Fruit fly (Drosophila melanogaster): ENCODE measurements around the gene wol.

wol gene

DNA sequence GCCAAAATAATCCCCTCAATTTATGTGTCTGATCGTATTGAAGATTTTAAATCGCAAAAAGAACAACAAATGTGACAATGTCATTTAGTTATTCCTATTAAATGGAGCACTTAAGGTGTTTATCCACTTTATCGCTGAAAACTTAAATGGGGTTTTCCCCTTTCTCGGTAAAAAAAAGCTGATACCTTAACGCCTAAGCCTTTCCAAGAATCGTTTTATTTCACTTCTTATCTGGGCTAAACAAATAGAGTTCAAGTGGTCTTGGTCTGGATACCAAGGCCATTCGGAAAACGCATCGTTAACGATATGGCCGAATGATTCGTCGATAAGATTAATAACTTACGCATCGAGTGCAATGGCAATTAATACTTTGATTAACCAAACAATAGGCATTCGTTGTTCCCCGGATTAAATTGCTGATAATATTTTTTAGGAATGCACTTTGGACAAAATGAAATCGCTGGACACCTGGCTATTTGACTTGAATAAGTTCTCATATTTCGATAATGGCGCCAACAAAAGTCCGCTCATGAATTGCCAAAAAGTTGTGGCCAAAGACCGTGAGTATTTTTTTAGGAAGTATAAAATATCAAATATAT is 37.1 kb upstream of the wol start:
- TF ChIP-seq eg (GFP tag; IDR thresholded peaks at IDR 0.05) = no peak
- no peak for TF ChIP-seq CG10631 (GFP tag; optimal IDR thresholded peaks at IDR 0.05)
- no peak for TF ChIP-seq Sox15 (GFP tag; optimal IDR thresholded peaks at IDR 0.05)
- no peak for TF ChIP-seq Eip75B (GFP tag; optimal IDR thresholded peaks at IDR 0.05)
- no peak for TF ChIP-seq dsx (GFP tag; optimal IDR thresholded peaks at IDR 0.05; ENCODE audit: poor library complexity, severe bottlenecking)
- no peak for TF ChIP-seq CG3919 (GFP tag; optimal IDR thresholded peaks at IDR 0.05)
- TF ChIP-seq CG32006 (GFP tag; optimal IDR thresholded peaks at IDR 0.05) = no peak
- TF ChIP-seq lz (GFP tag; optimal IDR thresholded peaks at IDR 0.05) = no peak
- no peak for TF ChIP-seq Hr39 (GFP tag; optimal IDR thresholded peaks at IDR 0.05)
- TF ChIP-seq salr (GFP tag; optimal IDR thresholded peaks at IDR 0.05) = no peak

dm6 chr2L:8338039-8338438 is 35.3 kb upstream of the wol start, which contains the start of gene witty:
TSS of gene witty (plus strand) at chr2L:8338287.
- TF ChIP-seq dsx (GFP tag; optimal IDR thresholded peaks at IDR 0.05; ENCODE audit: poor library complexity, severe bottlenecking) (no peak), CG11294 (GFP tag; IDR thresholded peaks at IDR 0.05) (no peak), Met (GFP tag; optimal IDR thresholded peaks at IDR 0.05) (no peak), eg (GFP tag; IDR thresholded peaks at IDR 0.05) (no peak), CG31627 (GFP tag; optimal IDR thresholded peaks at IDR 0.05) (no peak), topi (GFP tag; optimal IDR thresholded peaks at IDR 0.05) (no peak), CG10631 (GFP tag; optimal IDR thresholded peaks at IDR 0.05) (no peak), CG11902 (GFP tag; optimal IDR thresholded peaks at IDR 0.05) (no peak), pdm3 (GFP tag; optimal IDR thresholded peaks at IDR 0.05) (no peak), CG9139 (GFP tag; optimal IDR thresholded peaks at IDR 0.05) (no peak), Hr39 (GFP tag; optimal IDR thresholded peaks at IDR 0.05) (no peak), CG34406 (GFP tag; optimal IDR thresholded peaks at IDR 0.05) (no peak), Blimp-1 (GFP tag; optimal IDR thresholded peaks at IDR 0.05) (no peak), esn (GFP tag; optimal IDR thresholded peaks at IDR 0.05) (no peak), CG1621 (tag; optimal IDR thresholded peaks at IDR 0.05) (no peak), Lpt (GFP tag; optimal IDR thresholded peaks at IDR 0.05) (no peak), ss (GFP tag; optimal IDR thresholded peaks at IDR 0.05) (no peak)

dm6 chr2L:8334705-8335104 is 31.9 kb upstream of the wol start:
- no peak for TF ChIP-seq Lpt (GFP tag; optimal IDR thresholded peaks at IDR 0.05)
- no peak for TF ChIP-seq CG6276 (GFP tag; optimal IDR thresholded peaks at IDR 0.05)
- TF ChIP-seq CG11294 (GFP tag; IDR thresholded peaks at IDR 0.05) = no peak
- TF ChIP-seq CG3919 (GFP tag; optimal IDR thresholded peaks at IDR 0.05) = peak; percentile 6
- no peak for TF ChIP-seq CG11762 (GFP tag; optimal IDR thresholded peaks at IDR 0.05; ENCODE audit: insufficient read depth)
- no peak for TF ChIP-seq Hr38 (GFP tag; optimal IDR thresholded peaks at IDR 0.05)
- peak; percentile 73 for TF ChIP-seq Eip78C (GFP tag)
- TF ChIP-seq Eip93F (GFP tag; optimal IDR thresholded peaks at IDR 0.05) = no peak
- TF ChIP-seq Sox15 (GFP tag; optimal IDR thresholded peaks at IDR 0.05) = no peak
- TF ChIP-seq Sox102F (GFP tag; optimal IDR thresholded peaks at IDR 0.05) = no peak
- no peak for TF ChIP-seq CG7368 (GFP tag; optimal IDR thresholded peaks at IDR 0.05)
- TF ChIP-seq Hr4 (GFP tag; optimal IDR thresholded peaks at IDR 0.05) = no peak
- no peak for TF ChIP-seq spab (GFP tag; optimal IDR thresholded peaks at IDR 0.05)
- TF ChIP-seq Gug (GFP tag; IDR thresholded peaks at IDR 0.05) = no peak
- peak; percentile 7 for TF ChIP-seq achi (GFP tag; optimal IDR thresholded peaks at IDR 0.05)
- TF ChIP-seq pdm3 (GFP tag; optimal IDR thresholded peaks at IDR 0.05) = no peak
- TF ChIP-seq esn (GFP tag; optimal IDR thresholded peaks at IDR 0.05) = no peak
- no peak for TF ChIP-seq CG9139 (GFP tag; optimal IDR thresholded peaks at IDR 0.05)
- peak; percentile 15 for TF ChIP-seq OdsH (GFP tag; optimal IDR thresholded peaks at IDR 0.05)
- TF ChIP-seq acj6 (GFP tag; optimal IDR thresholded peaks at IDR 0.05) = no peak
- no peak for TF ChIP-seq dsx (GFP tag; optimal IDR thresholded peaks at IDR 0.05; ENCODE audit: poor library complexity, severe bottlenecking)
- TF ChIP-seq Eip75B (GFP tag; optimal IDR thresholded peaks at IDR 0.05) = no peak
- no peak for TF ChIP-seq lz (GFP tag; optimal IDR thresholded peaks at IDR 0.05)
- TF ChIP-seq CG3032 (tag; optimal IDR thresholded peaks at IDR 0.05) = no peak
- 0 out of 3 replicates have a peak, but pooled peaks have one; percentile 23 for TF ChIP-seq CG6163 (GFP tag; IDR thresholded peaks at IDR 0.05)
- TF ChIP-seq CG1621 (tag; optimal IDR thresholded peaks at IDR 0.05) = no peak
- TF ChIP-seq vri (GFP tag; optimal IDR thresholded peaks at IDR 0.05) = no peak
- no peak for TF ChIP-seq fd59A (GFP tag; optimal IDR thresholded peaks at IDR 0.05)
- TF ChIP-seq CG6808 (GFP tag; optimal IDR thresholded peaks at IDR 0.05) = no peak

Data from whole organism, prepupa.